Worm (Caenorhabditis elegans) whole organism, midembryonic: ENCODE data around the gene R105.1.

Experiments
- cog-1 ChIP-seq: sonication (generic microtip); optimal IDR thresholded peaks from 2 replicates; lab custom pipeline; 2016; ENCODE audit warnings: missing genetic modification characterization, missing compliant biosample characterization
- flt-1 ChIP-seq: fragments of 200-800 bp; sonication (Bioruptor generic); IDR thresholded peaks from 2 replicates; pipeline ENCODE4 v1.3.6; 2022; ENCODE audit warnings: missing genetic modification characterization, missing compliant biosample characterization
- klf-2 ChIP-seq: fragments of 200-800 bp; sonication (Bioruptor generic); conservative IDR thresholded peaks from 2 replicates; pipeline ENCODE4 v1.3.6; 2022; ENCODE audit warnings: missing genetic modification reagents, missing genetic modification characterization, missing compliant biosample characterization
- med-1 ChIP-seq: sonication (generic microtip); optimal IDR thresholded peaks from 2 replicates; lab custom pipeline; 2017; ENCODE audit warnings: missing genetic modification characterization, mild to moderate bottlenecking, missing compliant biosample characterization, antibody characterized with exemption, missing genetic modification reagents; ENCODE audit not compliant: insufficient read depth
- ref-1 ChIP-seq: fragments of 200-800 bp; sonication (Bioruptor generic); conservative IDR thresholded peaks from 2 replicates; pipeline ENCODE4 v1.3.6; 2022; ENCODE audit warnings: missing genetic modification reagents, missing genetic modification characterization, missing compliant biosample characterization
- tab-1 ChIP-seq: fragments of 200-800 bp; sonication (Bioruptor generic); IDR thresholded peaks from 2 replicates; pipeline ENCODE4 v1.3.6; 2022; ENCODE audit warnings: missing genetic modification characterization, missing compliant biosample characterization
- ztf-23 ChIP-seq: fragments of 200-800 bp; sonication (Bioruptor generic); IDR thresholded peaks from 2 replicates; pipeline ENCODE4 v1.3.6; 2022; ENCODE audit warnings: missing genetic modification reagents, missing genetic modification characterization, missing compliant biosample characterization
- ztf-29 ChIP-seq: fragments of 200-800 bp; sonication (Bioruptor generic); IDR thresholded peaks from 2 replicates; pipeline ENCODE4 v1.3.6; 2022; ENCODE audit warnings: missing genetic modification reagents, missing genetic modification characterization, missing compliant biosample characterization

DNA sequence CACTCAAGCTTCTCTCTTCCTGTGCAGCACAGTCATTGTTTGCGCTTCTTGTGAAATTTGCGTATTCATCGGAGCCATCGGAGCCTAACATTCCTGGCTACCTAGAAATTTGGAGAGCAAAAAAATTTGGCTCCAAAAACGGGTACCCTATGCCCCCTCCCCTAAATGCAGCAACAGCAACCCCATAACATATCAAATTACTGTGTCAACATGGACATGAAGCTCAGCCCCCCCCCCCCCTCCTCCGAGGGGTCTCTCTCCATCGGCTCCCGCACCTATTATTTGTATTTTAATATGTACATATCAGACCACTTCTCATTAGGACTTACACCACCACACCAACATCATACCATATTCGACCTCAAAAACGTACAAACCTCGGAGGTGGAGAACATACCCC lies 40.8 kb downstream of the R105.1 start:
- TF ChIP-seq ztf-23 (no peak), flt-1 (GFP tag; lab: Robert Waterston, UW) (no peak), med-1 (GFP tag; lab: Kevin White, UChicago) (no peak), cog-1 (no peak), tab-1 (GFP tag; lab: Robert Waterston, UW) (no peak), ref-1 (GFP tag; lab: Robert Waterston, UW) (no peak), klf-2 (GFP tag; lab: Robert Waterston, UW) (no peak), ztf-29 (no peak)
